Fruit fly (Drosophila melanogaster): ENCODE measurements around the gene tara.
A peak's percentile ranks its signal among the peaks of the same experiment; 100 is the strongest.

Gene tara

dm6 chr3R:16239304-16239703 lies 13.9 kb downstream of the tara start:
- TF ChIP-seq CG12768 (GFP tag; optimal IDR thresholded peaks at IDR 0.05) (peak; percentile 23), cic (GFP tag; optimal IDR thresholded peaks at IDR 0.05) (no peak)

dm6 chr3R:16240478-16241101 lies 15.1 kb downstream of the tara start:
- TF ChIP-seq ovo (GFP tag; optimal IDR thresholded peaks at IDR 0.05), result no peak
- no peak for TF ChIP-seq CG33017 (tag; optimal IDR thresholded peaks at IDR 0.05)
- no peak for TF ChIP-seq Crg-1 (GFP tag; optimal IDR thresholded peaks at IDR 0.05)
- TF ChIP-seq CG5204 (GFP tag; optimal IDR thresholded peaks at IDR 0.05), result no peak
- TF ChIP-seq CG7045 (GFP tag; optimal IDR thresholded peaks at IDR 0.05), result no peak
- TF ChIP-seq CG12768 (GFP tag; optimal IDR thresholded peaks at IDR 0.05), result no peak
- TF ChIP-seq tj (GFP tag; optimal IDR thresholded peaks at IDR 0.05), result no peak
- TF ChIP-seq cic (GFP tag; optimal IDR thresholded peaks at IDR 0.05), result no peak
- TF ChIP-seq Mnt (GFP tag; optimal IDR thresholded peaks at IDR 0.05), result no peak
- no peak for TF ChIP-seq CG1620 (GFP tag; optimal IDR thresholded peaks at IDR 0.05)
- TF ChIP-seq bab1 (GFP tag; optimal IDR thresholded peaks at IDR 0.05), result no peak
- no peak for TF ChIP-seq CG14711 (tag; optimal IDR thresholded peaks at IDR 0.05)
- TF ChIP-seq toe (GFP tag; optimal IDR thresholded peaks at IDR 0.05), result no peak
- TF ChIP-seq cnc (optimal IDR thresholded peaks at IDR 0.05), result no peak
- TF ChIP-seq pad (GFP tag; optimal IDR thresholded peaks at IDR 0.05), result no peak
- TF ChIP-seq CG7101 (tag; optimal IDR thresholded peaks at IDR 0.05), result no peak
- no peak for TF ChIP-seq Clk (GFP tag; optimal IDR thresholded peaks at IDR 0.05)

- TF ChIP-seq Clk (GFP tag; optimal IDR thresholded peaks at IDR 0.05) (no peak), Hr96 (GFP tag; optimal IDR thresholded peaks at IDR 0.05) (peak; percentile 39), CG7101 (tag; optimal IDR thresholded peaks at IDR 0.05) (peak; percentile 38), bab1 (GFP tag; optimal IDR thresholded peaks at IDR 0.05) (peak; percentile 79), CG1620 (GFP tag; optimal IDR thresholded peaks at IDR 0.05) (peak; percentile 1), kay (GFP tag; ENCODE audit: borderline replicate concordance) (peak; percentile 97), cic (GFP tag; optimal IDR thresholded peaks at IDR 0.05) (peak; percentile 96), CG7045 (GFP tag; optimal IDR thresholded peaks at IDR 0.05) (no peak), CG33017 (tag; optimal IDR thresholded peaks at IDR 0.05) (peak; percentile 24), CG11617 (GFP tag; optimal IDR thresholded peaks at IDR 0.05) (no peak), toe (GFP tag; optimal IDR thresholded peaks at IDR 0.05) (peak; percentile 81), pad (GFP tag; optimal IDR thresholded peaks at IDR 0.05) (no peak), tj (GFP tag; optimal IDR thresholded peaks at IDR 0.05) (peak; percentile 84), CG12768 (GFP tag; optimal IDR thresholded peaks at IDR 0.05) (peak; percentile 89), CG14711 (tag; optimal IDR thresholded peaks at IDR 0.05) (peak; percentile 69), CG5204 (GFP tag; optimal IDR thresholded peaks at IDR 0.05) (no peak), Mnt (GFP tag; optimal IDR thresholded peaks at IDR 0.05) (peak; percentile 93), cnc (optimal IDR thresholded peaks at IDR 0.05) (peak in 1 of 2 experiments; percentile 76), Crg-1 (GFP tag; optimal IDR thresholded peaks at IDR 0.05) (no peak), ovo (GFP tag; optimal IDR thresholded peaks at IDR 0.05) (peak; percentile 54)
Measured at dm6 chr3R:16241102-16241779, 15.8 kb downstream of the tara start.

DNA sequence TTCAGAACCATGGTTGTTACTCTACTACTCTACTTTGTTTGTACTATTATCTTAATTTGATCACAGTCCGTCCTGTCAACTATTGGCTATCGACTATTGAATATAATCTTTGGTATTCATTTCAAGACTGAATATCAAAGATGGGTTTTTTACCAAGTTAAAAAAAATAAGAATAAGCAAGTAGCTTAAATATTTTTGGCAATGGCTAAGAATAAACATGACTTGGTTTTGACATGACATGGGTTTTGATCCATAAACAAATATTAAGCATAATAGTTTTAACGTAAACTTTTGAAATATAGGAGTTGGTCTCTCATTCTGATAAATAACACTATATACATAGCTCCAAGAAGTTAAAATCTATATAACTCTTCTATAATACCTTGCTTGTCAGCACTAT lies 16.4 kb downstream of the tara start:
- TF ChIP-seq CG5204 (GFP tag; optimal IDR thresholded peaks at IDR 0.05), result peak; percentile 49
- peak; percentile 44 for TF ChIP-seq toe (GFP tag; optimal IDR thresholded peaks at IDR 0.05)
- TF ChIP-seq CG33017 (tag; optimal IDR thresholded peaks at IDR 0.05), result no peak

- TF ChIP-seq CG7101 (tag; optimal IDR thresholded peaks at IDR 0.05) (peak; percentile 46), CG1620 (GFP tag; optimal IDR thresholded peaks at IDR 0.05) (peak; percentile 42), bab1 (GFP tag; optimal IDR thresholded peaks at IDR 0.05) (peak; percentile 71), ovo (GFP tag; optimal IDR thresholded peaks at IDR 0.05) (peak; percentile 82), Mnt (GFP tag; optimal IDR thresholded peaks at IDR 0.05) (peak; percentile 89), Hr96 (GFP tag; optimal IDR thresholded peaks at IDR 0.05) (peak; percentile 83), cnc (optimal IDR thresholded peaks at IDR 0.05) (no peak), Crg-1 (GFP tag; optimal IDR thresholded peaks at IDR 0.05) (peak; percentile 82), tj (GFP tag; optimal IDR thresholded peaks at IDR 0.05) (peak; percentile 93), Clk (GFP tag; optimal IDR thresholded peaks at IDR 0.05) (peak; percentile 70), CG12768 (GFP tag; optimal IDR thresholded peaks at IDR 0.05) (peak; percentile 93), cic (GFP tag; optimal IDR thresholded peaks at IDR 0.05) (peak; percentile 98), CG11617 (GFP tag; optimal IDR thresholded peaks at IDR 0.05) (peak; percentile 57), CG7045 (GFP tag; optimal IDR thresholded peaks at IDR 0.05) (no peak), CG14711 (tag; optimal IDR thresholded peaks at IDR 0.05) (peak; percentile 47), CG33017 (tag; optimal IDR thresholded peaks at IDR 0.05) (peak; percentile 75), CG5204 (GFP tag; optimal IDR thresholded peaks at IDR 0.05) (peak; percentile 31), kay (GFP tag; ENCODE audit: borderline replicate concordance) (no peak), pad (GFP tag; optimal IDR thresholded peaks at IDR 0.05) (peak; percentile 91), toe (GFP tag; optimal IDR thresholded peaks at IDR 0.05) (peak; percentile 15)
Measured at dm6 chr3R:16242461-16242934, 17.0 kb downstream of the tara start.
